Fruit fly (Drosophila melanogaster) Kc167 (cell line): ENCODE results near the gene Hira.

ENCODE experiments used
- Myc ChIP-seq: fragments of >200 bp; optimal IDR thresholded peaks from 2 replicates; lab custom pipeline; 2017; ENCODE audit warnings: missing external identifiers
- Sin3A ChIP-seq: fragments of >200 bp; optimal IDR thresholded peaks from 2 replicates; lab custom pipeline; 2018; ENCODE audit warnings: missing external identifiers
- h ChIP-seq: fragments of >200 bp; optimal IDR thresholded peaks from 3 replicates; lab custom pipeline; 2018; ENCODE audit warnings: missing external identifiers
- insv ChIP-seq: fragments of >200 bp; optimal IDR thresholded peaks from 3 replicates; lab custom pipeline; 2018; ENCODE audit warnings: missing external identifiers
- psq ChIP-seq: fragments of >200 bp; optimal IDR thresholded peaks from 2 replicates; lab custom pipeline; 2017; ENCODE audit warnings: missing external identifiers
- ttk ChIP-seq: sonication (Bioruptor generic); optimal IDR thresholded peaks from 2 replicates; lab custom pipeline; 2017; ENCODE audit warnings: missing external identifiers

Gene Hira

DNA sequence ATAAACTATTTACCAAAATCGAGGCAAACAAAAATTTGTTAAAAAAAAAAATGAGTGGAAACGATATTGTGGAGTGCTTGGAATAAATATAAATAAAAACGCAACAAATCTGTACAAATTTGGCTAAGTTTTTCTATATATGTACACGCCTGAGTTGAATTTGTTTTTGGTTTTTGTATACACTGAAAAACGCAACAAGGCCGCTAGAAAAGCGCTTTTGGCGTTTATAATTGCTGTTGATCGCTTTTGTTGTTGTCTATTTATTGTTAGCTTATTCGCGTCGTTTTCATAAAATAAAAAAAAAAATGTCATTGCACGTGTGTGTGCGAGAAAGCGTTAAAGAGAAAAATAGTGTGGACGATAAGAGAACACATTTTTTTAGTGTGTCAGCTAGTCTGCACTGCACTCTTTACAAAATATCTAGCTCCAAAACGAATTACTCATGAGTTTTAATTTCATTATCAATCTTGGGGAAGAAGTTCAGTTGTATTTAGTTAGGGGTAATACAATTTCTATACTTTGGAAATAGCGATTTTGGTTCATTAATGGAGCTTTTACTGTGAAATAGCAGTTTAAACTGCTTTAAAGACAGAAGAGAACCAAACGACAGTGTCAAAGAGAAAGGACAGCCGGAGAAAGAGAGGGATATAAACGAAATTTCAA lies 26.4 kb upstream of the Hira start:
- TF ChIP-seq ttk (lab: Kevin White, UChicago) (no peak), h (lab: Kevin White, UChicago) (no peak), Myc (lab: Kevin White, UChicago) (no peak), Sin3A (lab: Kevin White, UChicago) (no peak), insv (no peak), psq (lab: Kevin White, UChicago) (no peak)

DNA sequence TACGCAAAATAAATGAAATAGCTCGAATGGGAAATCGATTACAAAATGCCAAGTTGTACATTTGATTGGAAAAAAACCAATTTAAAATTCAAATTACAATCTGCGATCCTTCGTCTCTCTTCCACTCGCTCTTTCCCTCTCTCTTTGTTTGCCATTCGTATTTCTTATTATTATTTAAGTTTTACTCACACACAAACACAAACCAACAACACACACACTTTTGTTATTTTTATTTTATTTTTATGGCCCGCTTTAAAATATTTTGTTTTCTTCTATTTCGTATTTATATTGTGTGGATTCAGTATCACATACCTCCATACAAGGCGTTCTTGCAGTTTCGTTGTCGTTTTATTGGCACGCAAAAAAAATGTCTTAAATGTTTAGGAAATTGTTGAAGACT lies 25.8 kb upstream of the Hira start:
- TF ChIP-seq Sin3A (lab: Kevin White, UChicago) (no peak), insv (no peak), Myc (lab: Kevin White, UChicago) (no peak), ttk (lab: Kevin White, UChicago) (no peak), h (lab: Kevin White, UChicago) (no peak), psq (lab: Kevin White, UChicago) (no peak)

DNA sequence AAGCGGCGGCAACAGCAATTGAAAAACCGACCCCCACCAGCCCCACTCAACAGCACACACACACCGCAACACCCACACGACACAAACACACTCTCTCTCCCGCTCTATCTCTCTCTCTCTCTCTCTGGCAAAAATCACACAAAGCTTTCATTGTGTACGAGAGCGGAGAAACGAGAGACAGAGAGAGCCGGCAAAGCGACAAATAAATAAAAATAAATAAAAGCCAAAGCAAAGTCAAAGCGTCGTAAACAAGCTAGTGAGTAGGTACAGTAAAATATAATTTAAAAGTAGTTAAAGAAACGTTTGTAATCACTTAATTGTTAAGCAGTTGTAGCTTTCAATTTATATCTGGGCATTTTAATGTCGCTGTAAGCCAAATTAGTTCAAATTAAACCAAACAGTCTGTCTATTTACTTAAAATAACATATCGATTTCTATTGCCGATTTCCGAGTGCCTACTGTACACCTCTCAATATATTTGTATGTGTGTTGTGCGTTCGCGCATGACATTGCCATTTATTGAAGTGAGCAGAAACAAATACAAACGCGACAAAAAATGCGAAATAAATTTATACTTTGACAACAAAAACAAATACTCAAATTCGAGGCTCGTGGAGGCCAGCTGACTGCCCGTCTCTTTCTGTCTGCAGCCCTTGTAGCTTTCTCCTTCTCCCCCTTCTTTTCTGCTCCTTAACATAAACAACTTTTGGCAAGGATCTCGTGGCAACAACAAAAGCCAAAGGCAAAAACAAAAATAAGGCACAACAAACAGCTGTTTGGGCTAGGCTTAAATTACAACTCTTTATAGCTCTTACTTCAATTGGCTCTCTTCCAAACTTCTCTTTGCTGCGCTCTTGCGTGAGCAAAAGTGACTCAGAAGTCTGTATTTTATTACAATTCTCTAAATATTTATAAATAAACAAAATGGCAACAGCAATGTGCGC lies 24.9 kb upstream of the Hira start:
- no peak for TF ChIP-seq ttk (lab: Kevin White, UChicago)
- TF ChIP-seq insv: no peak
- TF ChIP-seq psq (lab: Kevin White, UChicago): no peak
- TF ChIP-seq Sin3A (lab: Kevin White, UChicago): no peak
- TF ChIP-seq Myc (lab: Kevin White, UChicago): no peak
- TF ChIP-seq h (lab: Kevin White, UChicago): no peak

DNA sequence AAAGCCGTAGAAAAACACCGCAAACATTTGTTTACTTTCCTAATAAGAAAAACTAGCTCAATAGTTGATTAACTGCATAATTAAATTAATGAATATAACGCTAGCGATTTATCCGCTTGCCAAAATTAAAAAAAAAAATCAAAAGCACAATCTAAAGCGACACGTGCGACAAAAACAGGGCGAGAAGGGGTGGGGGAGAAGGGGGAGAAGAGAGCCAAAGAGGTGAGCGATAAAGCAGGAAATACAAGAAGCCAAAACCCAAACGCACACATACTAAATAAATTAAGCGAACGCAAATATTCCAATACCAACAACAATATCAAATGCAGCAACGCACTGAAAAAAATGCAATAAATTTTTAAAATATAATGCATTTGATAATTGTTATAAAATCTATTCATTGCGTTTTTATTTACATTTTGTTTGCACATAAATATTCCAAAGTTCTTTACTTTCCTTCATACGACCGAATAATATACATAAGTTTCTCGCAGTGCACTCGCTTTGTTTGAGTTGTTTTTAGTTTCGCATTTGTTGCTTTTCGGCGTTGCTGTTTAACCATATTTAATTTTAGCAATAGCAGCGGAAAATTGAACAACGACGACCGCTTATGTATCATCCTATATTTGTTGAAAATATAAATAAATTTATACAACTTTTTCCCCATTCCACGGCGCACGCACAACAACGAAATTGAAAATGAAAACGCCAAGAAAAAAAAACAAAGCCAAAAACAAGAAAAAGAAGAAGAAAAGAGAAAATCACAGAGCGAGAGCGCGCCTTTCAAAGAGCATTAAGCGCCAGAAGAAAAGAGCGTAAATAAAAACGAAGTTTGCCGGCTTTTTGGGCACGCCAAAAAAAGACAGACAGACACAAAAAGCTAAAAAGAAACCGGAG lies 23.7 kb upstream of the Hira start:
- TF ChIP-seq Myc (lab: Kevin White, UChicago) (no peak), ttk (lab: Kevin White, UChicago) (no peak), h (lab: Kevin White, UChicago) (no peak), psq (lab: Kevin White, UChicago) (no peak), Sin3A (lab: Kevin White, UChicago) (no peak), insv (no peak)

DNA sequence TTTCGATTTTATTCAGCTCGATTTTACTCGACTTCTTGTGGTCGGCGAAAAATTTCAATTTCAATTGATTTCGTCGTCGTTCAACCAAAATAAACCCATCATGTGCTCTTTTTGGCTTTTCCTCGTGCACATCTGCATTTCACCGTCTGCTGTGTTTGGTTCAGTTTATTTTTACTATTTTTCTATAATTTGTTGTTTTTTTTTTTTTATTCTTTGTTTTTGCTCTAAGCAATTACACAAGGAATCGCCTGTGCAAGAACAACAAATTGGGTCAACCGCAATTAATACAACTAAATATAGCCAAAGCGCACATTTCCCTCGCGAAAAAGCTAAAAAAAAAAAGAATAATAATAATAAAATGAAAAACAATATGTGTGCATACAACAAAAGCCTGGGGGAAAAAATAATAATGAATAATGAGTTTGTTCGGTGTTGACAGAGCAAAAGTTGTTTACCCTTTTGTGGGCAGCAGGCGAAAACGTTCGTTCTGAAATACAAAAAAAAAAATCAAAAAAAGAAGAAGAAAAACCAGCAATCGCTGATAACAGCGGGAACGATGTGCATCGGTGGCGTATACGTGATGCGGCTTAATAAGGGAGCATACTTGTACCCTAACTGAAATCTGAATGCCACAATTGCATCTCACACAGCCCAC lies 22.2 kb upstream of the Hira start:
- TF ChIP-seq insv (no peak), h (lab: Kevin White, UChicago) (no peak), Myc (lab: Kevin White, UChicago) (no peak), ttk (lab: Kevin White, UChicago) (no peak), Sin3A (lab: Kevin White, UChicago) (no peak), psq (lab: Kevin White, UChicago) (no peak)

DNA sequence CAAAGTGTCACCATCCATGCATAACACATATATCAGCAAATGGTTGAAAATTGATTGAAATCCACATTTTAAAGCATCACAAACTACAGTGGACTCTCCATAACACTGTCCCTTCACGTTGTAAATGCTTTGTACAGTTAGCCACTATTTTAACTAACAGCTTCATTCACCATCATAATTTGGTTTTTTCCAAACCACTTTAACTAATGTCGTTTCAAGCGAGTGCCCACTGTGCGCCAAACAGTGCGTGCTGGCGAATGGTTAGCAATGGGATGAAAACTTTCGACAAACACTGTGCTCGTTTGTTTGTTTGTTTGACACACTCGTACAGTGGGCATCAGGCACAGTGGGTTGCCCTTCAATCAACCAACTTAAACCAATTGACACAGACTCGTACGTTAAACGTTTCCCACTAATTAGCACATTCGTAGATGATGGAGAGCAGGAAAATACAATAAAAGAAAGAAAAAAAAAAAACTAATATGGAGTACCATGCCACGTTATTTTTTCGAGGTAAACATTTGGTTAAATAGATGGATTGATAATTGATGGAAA lies 21.6 kb upstream of the Hira start:
- TF ChIP-seq psq (lab: Kevin White, UChicago) (peak; percentile 21), h (lab: Kevin White, UChicago) (no peak)

DNA sequence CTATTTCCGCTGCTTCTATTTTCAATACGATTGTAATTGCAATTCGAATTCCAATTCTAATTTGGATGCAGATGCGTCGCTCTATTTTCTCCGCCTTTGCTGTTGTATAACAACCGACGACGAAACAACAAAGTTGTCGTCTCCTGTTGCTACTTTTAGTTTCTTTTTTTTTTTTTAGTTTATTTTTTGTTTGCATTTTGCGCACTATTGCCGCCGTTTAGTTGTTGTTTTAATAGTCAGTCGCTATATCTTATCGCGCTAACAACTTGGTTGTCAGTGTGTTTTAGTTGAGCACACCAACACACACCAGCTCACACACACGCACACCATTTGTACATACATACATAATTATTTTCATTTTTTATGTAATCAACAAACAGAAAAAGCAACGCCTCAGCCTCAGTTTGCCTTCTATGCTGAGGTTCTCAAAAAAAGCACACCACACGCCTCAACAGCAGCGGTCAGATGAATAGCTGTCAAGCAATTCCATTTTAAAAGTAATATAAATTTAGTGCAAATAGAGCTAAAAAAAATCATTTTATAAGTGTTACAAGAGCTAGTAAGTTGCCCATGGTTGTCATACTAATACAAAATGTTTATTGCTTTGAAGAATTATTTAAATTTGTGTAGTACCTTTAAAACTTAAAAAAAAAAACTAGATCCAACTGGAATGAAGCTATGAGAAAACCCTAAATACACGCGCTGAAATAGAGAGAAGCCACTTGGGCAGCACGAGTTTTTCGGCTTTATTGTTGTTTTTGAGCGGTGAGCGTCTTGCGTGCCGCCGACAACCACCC lies 20.4 kb upstream of the Hira start:
- TF ChIP-seq h (lab: Kevin White, UChicago) (no peak), Myc (lab: Kevin White, UChicago) (no peak), psq (lab: Kevin White, UChicago) (no peak)

DNA sequence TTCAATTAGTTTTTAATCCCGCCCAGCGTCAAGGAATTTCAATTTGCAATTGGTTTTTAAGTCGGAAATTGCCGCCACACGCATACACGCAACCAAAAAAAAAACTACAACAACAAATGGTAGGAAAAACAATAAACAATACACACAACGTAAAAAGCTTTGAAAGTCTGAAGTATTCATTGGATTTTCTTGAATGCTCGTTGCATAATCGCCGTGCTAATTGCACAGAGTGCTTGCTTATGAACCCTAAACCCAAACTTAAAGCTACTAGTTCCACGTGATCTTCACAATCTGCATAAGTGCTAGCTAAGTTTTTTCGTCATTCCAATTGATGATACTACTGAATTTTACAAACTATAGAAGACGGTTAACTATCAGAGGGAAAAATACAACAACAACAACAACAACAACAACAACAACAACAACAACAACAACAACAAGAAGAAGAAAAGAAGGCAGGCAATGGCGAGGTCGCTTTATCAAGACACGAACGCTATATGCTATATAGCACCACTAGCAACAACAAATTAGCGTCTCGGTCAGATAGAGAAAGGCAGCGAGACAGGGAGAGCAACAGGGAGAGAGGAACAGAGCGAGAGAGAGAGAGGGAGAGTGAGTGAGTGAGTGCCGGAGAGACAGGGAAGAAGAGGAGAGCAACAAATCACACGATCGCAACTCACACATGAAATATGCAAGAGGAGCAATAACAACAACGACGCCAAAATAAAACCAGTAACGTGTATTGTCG lies 19.6 kb upstream of the Hira start:
- no peak for TF ChIP-seq h (lab: Kevin White, UChicago)
- TF ChIP-seq insv: no peak

DNA sequence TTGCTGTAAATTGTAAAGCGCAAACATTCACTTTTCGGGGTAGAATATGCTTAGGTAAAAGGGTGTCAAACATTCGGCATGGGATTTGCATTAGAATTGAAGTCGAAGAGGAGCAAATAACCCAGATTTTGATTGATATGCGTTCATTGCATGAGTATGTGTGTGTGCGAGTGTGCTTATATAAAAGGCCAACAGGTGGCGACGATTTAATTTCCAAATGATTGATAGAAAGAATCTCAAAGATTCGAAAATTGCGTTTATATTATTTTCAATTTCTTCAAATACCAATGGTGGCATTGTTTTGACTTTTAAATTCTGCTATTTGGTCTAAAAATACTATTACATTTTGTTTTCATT lies 18.1 kb upstream of the Hira start:
- no peak for TF ChIP-seq Myc (lab: Kevin White, UChicago)
- TF ChIP-seq Sin3A (lab: Kevin White, UChicago): no peak
- TF ChIP-seq h (lab: Kevin White, UChicago): no peak
- no peak for TF ChIP-seq ttk (lab: Kevin White, UChicago)
- TF ChIP-seq psq (lab: Kevin White, UChicago): no peak
- TF ChIP-seq insv: no peak
